Fruit fly (Drosophila melanogaster) S2 (cell line): ENCODE measurements around the gene H15.

Experiments used
- CG8478 ChIP-seq: fragments of >200 bp; optimal IDR thresholded peaks from 2 replicates; lab custom pipeline; 2018
- CTCF ChIP-seq, 2 experiments: fragments of >200 bp; optimal IDR thresholded peaks; 2 replicates each; lab custom pipeline; 2018

DNA sequence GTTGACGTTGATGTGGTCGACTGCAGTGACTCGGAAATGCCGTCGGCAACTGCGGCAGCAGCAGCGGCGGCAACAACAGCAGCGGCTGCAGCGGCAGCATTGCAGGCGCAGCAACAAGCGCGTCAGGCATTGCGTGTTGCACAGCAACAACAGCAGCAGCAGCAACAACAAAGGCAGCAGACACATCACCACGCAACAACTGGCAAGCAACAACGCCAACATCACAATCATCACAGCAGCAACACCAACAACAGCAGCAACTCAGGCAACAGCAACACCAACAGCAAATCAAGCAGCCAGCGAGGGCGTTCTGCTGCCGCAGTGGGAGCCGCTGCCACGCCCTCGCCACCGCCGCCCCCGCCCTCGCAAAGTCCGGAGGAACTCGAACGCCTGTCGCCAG lies 2.9 kb downstream of the H15 start:
- TF ChIP-seq CG8478 (lab: Kevin White, UChicago) (no peak), CTCF (optimal IDR thresholded peaks at IDR 0.05; lab: Kevin White, UChicago) (no peak)
